Fruit fly (Drosophila melanogaster) S2 (cell line): ENCODE measurements around the gene CG6225.

Experiments used
- CG8478 ChIP-seq: fragments of >200 bp; optimal IDR thresholded peaks from 2 replicates; lab custom pipeline; 2018
- CTCF ChIP-seq, 2 experiments: fragments of >200 bp; optimal IDR thresholded peaks; 2 replicates each; lab custom pipeline; 2018

DNA sequence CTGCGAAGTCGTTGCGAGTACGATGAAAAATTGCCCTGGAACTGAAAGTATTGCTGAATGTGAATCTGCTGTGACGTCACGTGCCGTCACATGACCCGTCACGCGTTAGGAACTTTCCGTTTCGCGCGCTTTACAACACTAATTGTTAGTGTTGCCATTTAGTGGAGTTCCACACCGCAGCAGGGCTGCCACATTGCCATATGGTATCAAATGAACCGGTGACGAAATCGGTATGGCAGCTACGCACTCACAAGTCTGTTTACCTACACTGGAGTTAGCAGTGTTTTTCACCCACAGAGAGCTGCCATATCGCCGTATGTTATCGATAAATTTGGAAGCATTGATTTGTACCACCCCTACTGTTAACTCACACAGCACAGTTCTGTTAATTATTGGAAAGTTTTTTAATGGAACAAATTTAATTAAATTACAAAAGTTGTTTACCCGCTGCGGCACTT is 26.7 kb upstream of the CG6225 start, which contains the start of the genes Vha55 and Snx3:
- no peak for TF ChIP-seq CG8478 (lab: Kevin White, UChicago)
- TF ChIP-seq CTCF (optimal IDR thresholded peaks at IDR 0.05; lab: Kevin White, UChicago), result peak; percentile 79 to 90
